Worm (Caenorhabditis elegans): ENCODE data around the gene pygo-1.

The pygo-1 gene

ce11 chrIV:5086961-5087326, 3.8 kb downstream of the pygo-1 start (continued):
- TF ChIP-seq aly-2 (tag; optimal IDR thresholded peaks at IDR 0.05): no peak
- peak; percentile 46; the same call in 1 of the 2 replicates for TF ChIP-seq ceh-20 (GFP tag; IDR thresholded peaks at IDR 0.05)
- TF ChIP-seq rbr-2 (tag; optimal IDR thresholded peaks at IDR 0.05): peak; percentile 11
- TF ChIP-seq fos-1 (tag; optimal IDR thresholded peaks at IDR 0.05): no peak
- no peak for TF ChIP-seq lsy-2 (tag; optimal IDR thresholded peaks at IDR 0.05)
- TF ChIP-seq daf-19 (GFP tag; conservative IDR thresholded peaks at IDR 0.05): no peak
- TF ChIP-seq nhr-28 (tag; optimal IDR thresholded peaks at IDR 0.05): no peak
- peak in 1 of 2 experiments; percentile 80 for TF ChIP-seq unc-62 (GFP tag; optimal IDR thresholded peaks at IDR 0.05 in 1 of 2)
- TF ChIP-seq unc-62 (tag; optimal IDR thresholded peaks at IDR 0.05): no peak
- peak; percentile 12; the same call in 1 of the 2 replicates for TF ChIP-seq dmd-6 (GFP tag; IDR thresholded peaks at IDR 0.05)
- TF ChIP-seq lin-15B (tag; optimal IDR thresholded peaks at IDR 0.05): no peak
- no peak for TF ChIP-seq hif-1 (tag; optimal IDR thresholded peaks at IDR 0.05)
- TF ChIP-seq Y48G9A.11 (GFP tag; IDR thresholded peaks at IDR 0.05): no peak
- no peak for TF ChIP-seq nhr-111 (GFP tag; optimal IDR thresholded peaks at IDR 0.05)
- TF ChIP-seq Y5F2A.4 (GFP tag; optimal IDR thresholded peaks at IDR 0.05): no peak
- no peak; the same call in 1 of the 2 replicates for TF ChIP-seq lin-38 (GFP tag; IDR thresholded peaks at IDR 0.05)
- TF ChIP-seq dmd-9 (GFP tag; IDR thresholded peaks at IDR 0.05): no peak
- 0 out of 2 replicates have a peak, but pooled peaks have one; percentile 8 for TF ChIP-seq D1046.2 (GFP tag; IDR thresholded peaks at IDR 0.05)
- TF ChIP-seq arid-1 (GFP tag; conservative IDR thresholded peaks at IDR 0.05): no peak; the same call in 1 of the 2 replicates
- TF ChIP-seq ceh-44 (GFP tag; IDR thresholded peaks at IDR 0.05): no peak
- TF ChIP-seq ctbp-1 (GFP tag; IDR thresholded peaks at IDR 0.05): no peak
- TF ChIP-seq lin-13 (GFP tag; optimal IDR thresholded peaks at IDR 0.05): no peak
- no peak for TF ChIP-seq mes-2 (tag; optimal IDR thresholded peaks at IDR 0.05; ENCODE audit: poor library complexity, severe bottlenecking)
- 0 out of 2 replicates have a peak, but pooled peaks have one; percentile 14 for TF ChIP-seq saeg-2 (GFP tag; IDR thresholded peaks at IDR 0.05)
- TF ChIP-seq daf-8 (GFP tag; IDR thresholded peaks at IDR 0.05): no peak
- no peak for TF ChIP-seq unc-39 (tag; optimal IDR thresholded peaks at IDR 0.05)
- TF ChIP-seq ZK546.5 (tag; optimal IDR thresholded peaks at IDR 0.05): no peak
- TF ChIP-seq vab-7 (GFP tag; IDR thresholded peaks at IDR 0.05): no peak
- no peak for TF ChIP-seq gei-8 (GFP tag; optimal IDR thresholded peaks at IDR 0.05)
- no peak for TF ChIP-seq aha-1 (tag)
- TF ChIP-seq lin-29 (GFP tag; IDR thresholded peaks at IDR 0.05): no peak
- TF ChIP-seq spr-1 (tag; optimal IDR thresholded peaks at IDR 0.05): no peak
- no peak for TF ChIP-seq ztf-11 (tag; optimal IDR thresholded peaks at IDR 0.05)
- no peak for TF ChIP-seq nhr-41 (GFP tag; IDR thresholded peaks at IDR 0.05)
- TF ChIP-seq egl-43 (GFP tag; IDR thresholded peaks at IDR 0.05): peak; percentile 18
- TF ChIP-seq zip-11 (GFP tag; IDR thresholded peaks at IDR 0.05): no peak
- TF ChIP-seq egl-27 (tag; optimal IDR thresholded peaks at IDR 0.05): no peak
- no peak for TF ChIP-seq ztf-7 (tag; optimal IDR thresholded peaks at IDR 0.05)
- TF ChIP-seq dmd-8 (GFP tag; IDR thresholded peaks at IDR 0.05): 0 out of 2 replicates have a peak, but pooled peaks have one; percentile 37
- no peak for TF ChIP-seq nhr-11 (tag; optimal IDR thresholded peaks at IDR 0.05)
- no peak for TF ChIP-seq lir-3 (tag; optimal IDR thresholded peaks at IDR 0.05)

- TF ChIP-seq daf-16 (GFP tag; optimal IDR thresholded peaks at IDR 0.05) (no peak), daf-16 (tag; optimal IDR thresholded peaks at IDR 0.05) (peak; percentile 60), nhr-48 (tag; optimal IDR thresholded peaks at IDR 0.05) (peak; percentile 29), F49E8.2 (tag; optimal IDR thresholded peaks at IDR 0.05; ENCODE audit: borderline replicate concordance) (no peak), snpc-1.2 (GFP tag; IDR thresholded peaks at IDR 0.05) (0 out of 2 replicates have a peak, but pooled peaks have one; percentile 14), hlh-30 (tag; optimal IDR thresholded peaks at IDR 0.05; ENCODE audit: insufficient read depth) (peak; percentile 88), lsy-2 (tag; optimal IDR thresholded peaks at IDR 0.05) (peak in 1 of 2 experiments; percentile 48), mdl-1 (tag; optimal IDR thresholded peaks at IDR 0.05) (peak in 1 of 2 experiments; percentile 77), php-3 (GFP tag; IDR thresholded peaks at IDR 0.05) (no peak), unc-39 (tag; optimal IDR thresholded peaks at IDR 0.05) (no peak), dmd-6 (GFP tag; IDR thresholded peaks at IDR 0.05) (peak; percentile 83), pqm-1 (tag; optimal IDR thresholded peaks at IDR 0.05) (peak; percentile 21), aha-1 (tag) (peak; percentile 46), nhr-76 (tag; optimal IDR thresholded peaks at IDR 0.05) (no peak), dve-1 (tag; optimal IDR thresholded peaks at IDR 0.05; ENCODE audit: insufficient read depth) (peak; percentile 75), mes-2 (tag; optimal IDR thresholded peaks at IDR 0.05; ENCODE audit: poor library complexity, severe bottlenecking) (peak; percentile 38), lin-38 (GFP tag; IDR thresholded peaks at IDR 0.05) (no peak), unc-62 (GFP tag; optimal IDR thresholded peaks at IDR 0.05 in 1 of 2) (peak in 1 of 2 experiments; percentile 68), unc-62 (tag; optimal IDR thresholded peaks at IDR 0.05) (no peak)
Observed at ce11 chrIV:5088814-5089322, 5.8 kb downstream of the pygo-1 start, which contains the start of gene ivd-1. Gene ivd-1 (minus strand): TSS chrIV:5088864.
